Fruit fly (Drosophila melanogaster) whole organism: ENCODE data around the gene Rbf2.

Experiments used
- CG8478 ChIP-seq: fragments of >200 bp; optimal IDR thresholded peaks from 2 replicates; lab custom pipeline; 2018; ENCODE audit warnings: inconsistent platforms
- psq ChIP-seq: fragments of >200 bp; optimal IDR thresholded peaks from 2 replicates; lab custom pipeline; 2017

DNA sequence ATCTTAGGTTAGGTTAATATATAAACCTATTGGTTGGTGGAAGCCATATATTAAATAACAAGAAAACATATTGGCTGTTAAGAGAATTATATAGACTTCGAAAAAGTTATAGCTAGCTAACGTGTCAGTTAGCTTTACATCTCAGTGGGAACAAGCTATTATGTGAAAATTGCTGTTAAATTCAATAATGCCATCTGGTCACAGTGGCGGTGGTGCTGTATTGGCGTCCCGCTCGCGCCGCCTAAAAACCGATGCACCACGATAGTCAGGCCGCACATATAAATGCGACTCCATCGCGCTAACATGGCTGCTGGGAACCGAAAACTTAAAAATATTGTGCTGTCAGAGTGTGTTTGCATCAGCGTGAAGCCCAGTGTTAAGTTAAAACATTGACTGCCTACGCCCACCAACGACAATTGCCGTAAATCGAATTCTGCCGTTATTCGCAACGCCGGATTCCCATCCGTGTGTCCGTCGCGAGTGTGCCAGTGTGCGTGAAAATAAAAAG is 7.8 kb downstream of the Rbf2 start, which contains the start of gene Hel89B:
- TF ChIP-seq CG8478 (no peak), psq (lab: Kevin White, UChicago) (no peak)
